Worm (Caenorhabditis elegans): ENCODE results near the gene Y116F11A.6.

DNA sequence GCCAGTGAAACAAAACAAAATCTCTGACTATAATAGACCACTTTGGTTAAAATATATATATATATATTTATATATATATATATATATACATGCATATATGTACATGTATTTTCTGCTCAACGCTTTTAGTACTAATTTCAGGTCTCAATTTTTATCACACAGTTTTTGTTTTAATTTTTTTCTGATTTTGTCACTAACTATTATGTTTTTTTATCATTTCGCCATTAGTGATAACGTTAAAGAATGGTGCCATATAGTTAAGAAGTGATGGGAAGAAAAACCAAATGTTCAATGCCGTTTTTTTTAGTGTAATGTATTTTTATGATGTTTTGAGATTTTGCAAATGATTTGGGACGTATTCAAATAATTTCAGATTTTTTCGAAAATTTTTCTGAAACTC is 35.0 kb downstream of the Y116F11A.6 start:
- TF ChIP-seq fkh-10 (GFP tag; optimal IDR thresholded peaks at IDR 0.05) (no peak), ceh-48 (tag; optimal IDR thresholded peaks at IDR 0.05) (no peak), syd-9 (tag; optimal IDR thresholded peaks at IDR 0.05) (no peak), gmeb-2 (tag; optimal IDR thresholded peaks at IDR 0.05) (no peak), dmd-4 (tag; optimal IDR thresholded peaks at IDR 0.05; ENCODE audit: borderline replicate concordance) (no peak), unc-42 (tag; optimal IDR thresholded peaks at IDR 0.05) (no peak), sox-4 (tag; optimal IDR thresholded peaks at IDR 0.05) (no peak), zip-5 (tag; optimal IDR thresholded peaks at IDR 0.05) (no peak), sdc-2 (tag; optimal IDR thresholded peaks at IDR 0.05) (no peak), pqm-1 (tag; optimal IDR thresholded peaks at IDR 0.05) (no peak), rnt-1 (tag; optimal IDR thresholded peaks at IDR 0.05) (no peak), hlh-13 (GFP tag; optimal IDR thresholded peaks at IDR 0.05) (no peak)

Measured in whole organism, late embryonic.